Worm (Caenorhabditis elegans) whole organism, L3 larva: ENCODE data around the gene decr-1.1.
A peak's percentile ranks its signal among the peaks of the same experiment; 100 is the strongest.

Experiments
- R02D3.7 ChIP-seq: fragments of 150-350 bp; optimal IDR thresholded peaks from 2 replicates; lab custom pipeline; 2014; ENCODE audit warnings: missing biosample characterization, missing genetic modification characterization
- ZK546.5 ChIP-seq: sonication (generic microtip); optimal IDR thresholded peaks from 2 replicates; lab custom pipeline; 2017; ENCODE audit warnings: missing biosample characterization, missing genetic modification characterization
- ceh-28 ChIP-seq: fragments of 150-350 bp; optimal IDR thresholded peaks from 2 replicates; lab custom pipeline; 2014; ENCODE audit warnings: missing biosample characterization, missing genetic modification reagents, missing genetic modification characterization
- daf-12 ChIP-seq: fragments of 150-350 bp; optimal IDR thresholded peaks from 2 replicates; lab custom pipeline; 2014; ENCODE audit warnings: missing biosample characterization, missing genetic modification reagents, missing genetic modification characterization
- egl-5 ChIP-seq: fragments of 150-350 bp; optimal IDR thresholded peaks from 2 replicates; lab custom pipeline; 2017; ENCODE audit warnings: missing biosample characterization, missing genetic modification reagents, missing genetic modification characterization, inconsistent platforms
- elt-1 ChIP-seq: fragments of 150-350 bp; optimal IDR thresholded peaks from 2 replicates; lab custom pipeline; 2014; ENCODE audit warnings: missing biosample characterization, missing genetic modification characterization
- elt-2 ChIP-seq: sonication (generic microtip); optimal IDR thresholded peaks from 2 replicates; lab custom pipeline; 2016; ENCODE audit warnings: missing genetic modification reagents, mild to moderate bottlenecking, missing genetic modification characterization, missing compliant biosample characterization
- eor-1 ChIP-seq, 2 experiments: fragments of 150-350 bp; optimal IDR thresholded peaks; 2 replicates each; lab custom pipeline; 2014 to 2018; ENCODE audit warnings: missing biosample characterization in 2 of 2, missing genetic modification characterization in 2 of 2
- fkh-10 ChIP-seq: sonication (generic microtip); optimal IDR thresholded peaks from 2 replicates; lab custom pipeline; 2017; ENCODE audit warnings: missing biosample characterization, missing genetic modification reagents, missing genetic modification characterization
- fos-1 ChIP-seq: fragments of 150-350 bp; optimal IDR thresholded peaks from 2 replicates; lab custom pipeline; 2014; ENCODE audit warnings: missing biosample characterization, missing genetic modification characterization
- jun-1 ChIP-seq: fragments of 150-350 bp; optimal IDR thresholded peaks from 2 replicates; lab custom pipeline; 2014; ENCODE audit warnings: missing biosample characterization, missing genetic modification reagents, missing genetic modification characterization
- lin-39 ChIP-seq: fragments of 150-350 bp; optimal IDR thresholded peaks from 2 replicates; lab custom pipeline; 2018; ENCODE audit warnings: missing biosample characterization, missing genetic modification reagents, missing genetic modification characterization
- lsy-12 ChIP-seq: sonication (generic microtip); optimal IDR thresholded peaks from 2 replicates; lab custom pipeline; 2016; ENCODE audit warnings: mild to moderate bottlenecking, missing genetic modification characterization, missing compliant biosample characterization
- mdl-1 ChIP-seq: fragments of 150-350 bp; optimal IDR thresholded peaks from 2 replicates; lab custom pipeline; 2014; ENCODE audit warnings: missing biosample characterization, missing genetic modification characterization
- mml-1 ChIP-seq: fragments of 150-350 bp; sonication (generic microtip); optimal IDR thresholded peaks from 3 replicates; lab custom pipeline; 2014; ENCODE audit warnings: missing biosample characterization, missing genetic modification characterization
- nfya-1 ChIP-seq: sonication (generic microtip); optimal IDR thresholded peaks from 2 replicates; lab custom pipeline; 2017; ENCODE audit warnings: missing genetic modification characterization, mild to moderate bottlenecking, missing compliant biosample characterization, antibody characterized with exemption, moderate library complexity; ENCODE audit not compliant: insufficient read depth
- nhr-12 ChIP-seq: fragments of 150-350 bp; optimal IDR thresholded peaks from 2 replicates; lab custom pipeline; 2014; ENCODE audit warnings: missing biosample characterization, missing genetic modification characterization
- nhr-23 ChIP-seq: fragments of 150-350 bp; optimal IDR thresholded peaks from 2 replicates; lab custom pipeline; 2014; ENCODE audit warnings: missing biosample characterization, missing genetic modification reagents, missing genetic modification characterization
- nhr-237 ChIP-seq: fragments of 150-350 bp; optimal IDR thresholded peaks from 2 replicates; lab custom pipeline; 2014; ENCODE audit warnings: missing biosample characterization, missing genetic modification characterization
- nhr-28 ChIP-seq: fragments of 150-350 bp; optimal IDR thresholded peaks from 2 replicates; lab custom pipeline; 2014; ENCODE audit warnings: missing biosample characterization, missing genetic modification characterization
- nhr-67 ChIP-seq: fragments of 150-350 bp; optimal IDR thresholded peaks from 2 replicates; lab custom pipeline; 2014; ENCODE audit warnings: missing biosample characterization, missing genetic modification characterization
- nhr-76 ChIP-seq: fragments of 150-350 bp; sonication (generic microtip); optimal IDR thresholded peaks from 5 replicates; lab custom pipeline; 2014; ENCODE audit warnings: missing biosample characterization, missing genetic modification characterization
- pha-4 ChIP-seq: fragments of 150-350 bp; optimal IDR thresholded peaks from 2 replicates; lab custom pipeline; 2014; ENCODE audit warnings: missing biosample characterization, missing genetic modification reagents, missing genetic modification characterization
- pqm-1 ChIP-seq: fragments of 150-350 bp; optimal IDR thresholded peaks from 2 replicates; lab custom pipeline; 2017; ENCODE audit warnings: missing biosample characterization, missing genetic modification characterization, inconsistent platforms
- skn-1 ChIP-seq: fragments of 150-350 bp; optimal IDR thresholded peaks from 2 replicates; lab custom pipeline; 2014; ENCODE audit warnings: missing biosample characterization, missing genetic modification characterization
- tbx-2 ChIP-seq: sonication (generic microtip); optimal IDR thresholded peaks from 2 replicates; lab custom pipeline; 2016; ENCODE audit warnings: mild to moderate bottlenecking, missing genetic modification characterization, missing compliant biosample characterization
- unc-39 ChIP-seq: sonication (generic microtip); optimal IDR thresholded peaks from 4 replicates; lab custom pipeline; 2017; ENCODE audit warnings: missing biosample characterization, missing genetic modification characterization
- zag-1 ChIP-seq: fragments of 150-350 bp; optimal IDR thresholded peaks from 2 replicates; lab custom pipeline; 2014; ENCODE audit warnings: missing biosample characterization, missing genetic modification characterization

The decr-1.1 gene

ce11 chrV:13782190-13782589 is at the start of gene decr-1.1:
Gene decr-1.1, plus strand, starts transcription at chrV:13782399.
- TF ChIP-seq nfya-1 (tag; lab: Kevin White, UChicago) = peak; percentile 7
- TF ChIP-seq nhr-28 (tag; lab: Kevin White, UChicago) = no peak
- TF ChIP-seq elt-1 (tag; lab: Kevin White, UChicago) = no peak
- TF ChIP-seq elt-2 (tag; lab: Kevin White, UChicago) = peak; percentile 49
- peak; percentile 37 for TF ChIP-seq pha-4
- TF ChIP-seq lsy-12 (tag; lab: Kevin White, UChicago) = no peak
- peak; percentile 64 for TF ChIP-seq pqm-1 (tag; lab: Kevin White, UChicago)
- peak; percentile 28 for TF ChIP-seq ceh-28

- TF ChIP-seq elt-2 (tag; lab: Kevin White, UChicago) (peak; percentile 36), nhr-28 (tag; lab: Kevin White, UChicago) (no peak)
These were observed 46.1 kb upstream of the decr-1.1 start, which contains the start of gene F35E12.6 for ce11 chrV:13736147-13736546. Gene F35E12.6, minus strand, starts transcription at chrV:13736247.

- TF ChIP-seq zag-1 (tag; lab: Kevin White, UChicago) = no peak
- TF ChIP-seq fos-1 = no peak
- TF ChIP-seq, all 47 proteins: peak for 0
These were observed 43.8 kb upstream of the decr-1.1 start, which contains the start of gene irg-5 for ce11 chrV:13738374-13738773. Gene irg-5, minus strand, starts transcription at chrV:13738474.

ce11 chrV:13739901-13740300 is 42.3 kb upstream of the decr-1.1 start:
- peak; percentile 86 for TF ChIP-seq elt-2 (tag; lab: Kevin White, UChicago)
- no peak for TF ChIP-seq nhr-237 (tag; lab: Kevin White, UChicago)
- peak; percentile 80 for TF ChIP-seq pqm-1 (tag; lab: Kevin White, UChicago)

DNA sequence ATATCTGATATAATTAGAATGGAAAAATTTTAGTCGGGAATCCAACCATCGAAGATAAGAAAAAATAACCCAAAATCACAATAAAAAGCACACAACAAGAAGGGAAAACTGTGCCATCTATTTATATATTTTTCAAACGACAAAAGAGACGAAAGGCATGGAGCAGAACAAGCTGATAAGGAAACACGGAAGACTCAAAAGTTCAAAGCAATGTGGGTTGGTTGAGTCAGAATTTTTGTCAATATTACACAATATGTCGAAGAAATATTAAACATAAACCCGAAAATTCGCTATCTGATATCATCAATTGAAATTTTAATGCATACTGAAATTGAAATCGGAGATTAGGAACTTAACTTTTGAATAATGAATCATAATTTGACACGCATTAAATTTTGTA is 37.3 kb upstream of the decr-1.1 start, which contains the start of gene F35E12.9:
Gene F35E12.9, minus strand, starts transcription at position 227 of the 400 bp plus-strand sequence.
- TF ChIP-seq nhr-12 (tag; lab: Kevin White, UChicago) (no peak), eor-1 (tag; optimal IDR thresholded peaks at IDR 0.05; lab: Kevin White, UChicago) (no peak), skn-1 (tag; lab: Kevin White, UChicago) (no peak), jun-1 (tag; lab: Kevin White, UChicago) (peak; percentile 49), nhr-76 (tag; lab: Kevin White, UChicago) (no peak), lsy-12 (tag; lab: Kevin White, UChicago) (no peak), pha-4 (peak; percentile 61), tbx-2 (tag; lab: Kevin White, UChicago) (no peak), pqm-1 (tag; lab: Kevin White, UChicago) (peak; percentile 94), R02D3.7 (tag; lab: Kevin White, UChicago) (no peak), mml-1 (no peak), ceh-28 (no peak), egl-5 (tag; lab: Kevin White, UChicago) (no peak), elt-2 (tag; lab: Kevin White, UChicago) (peak; percentile 95)

ce11 chrV:13748658-13749057 is 33.5 kb upstream of the decr-1.1 start, which contains the start of gene F35E12.10:
Gene F35E12.10, minus strand, starts transcription at chrV:13748758.
- no peak for TF ChIP-seq fkh-10
- TF ChIP-seq fos-1 = no peak
- TF ChIP-seq ZK546.5 (tag; lab: Kevin White, UChicago) = no peak
- no peak for TF ChIP-seq lin-39 (tag; lab: Kevin White, UChicago)
- no peak for TF ChIP-seq elt-1 (tag; lab: Kevin White, UChicago)

ce11 chrV:13751811-13752210 is 30.4 kb upstream of the decr-1.1 start, which contains the start of gene cld-9:
Gene cld-9, minus strand, starts transcription at chrV:13751891.
- TF ChIP-seq daf-12 (tag; lab: Kevin White, UChicago) (no peak), elt-2 (tag; lab: Kevin White, UChicago) (peak; percentile 71), unc-39 (tag; lab: Kevin White, UChicago) (no peak), nhr-67 (tag; lab: Kevin White, UChicago) (no peak), mdl-1 (tag; lab: Kevin White, UChicago) (no peak), nhr-28 (tag; lab: Kevin White, UChicago) (no peak), ceh-28 (no peak), nhr-23 (tag; lab: Kevin White, UChicago) (no peak), pqm-1 (tag; lab: Kevin White, UChicago) (peak; percentile 40)
